Fruit fly (Drosophila melanogaster) whole organism, embryonic: ENCODE data around the gene Tbcd.

Source experiments
- C15 ChIP-seq: fragments of 200-800 bp; sonication (Bioruptor generic); IDR thresholded peaks from 3 replicates; pipeline ENCODE4 v1.3.6; 2022; ENCODE audit warnings: missing biosample characterization, missing genetic modification characterization
- CG10979 ChIP-seq: fragments of 200-800 bp; sonication (Bioruptor generic); optimal IDR thresholded peaks from 2 replicates; lab custom pipeline; 2018; ENCODE audit warnings: missing biosample characterization, mild to moderate bottlenecking, missing genetic modification characterization, moderate library complexity
- CG11560 ChIP-seq: fragments of 200-800 bp; sonication (Bioruptor generic); IDR thresholded peaks from 3 replicates; pipeline ENCODE4 v1.3.6; 2022; ENCODE audit warnings: missing biosample characterization, missing genetic modification characterization
- CG12071 ChIP-seq: fragments of 200-800 bp; sonication (Bioruptor generic); optimal IDR thresholded peaks from 3 replicates; lab custom pipeline; 2018; ENCODE audit warnings: missing biosample characterization, mild to moderate bottlenecking, missing genetic modification characterization
- CG13287 ChIP-seq: fragments of 200-800 bp; sonication (Bioruptor generic); IDR thresholded peaks from 2 replicates; pipeline ENCODE4 v1.3.6; 2022; ENCODE audit warnings: missing biosample characterization, missing genetic modification characterization; ENCODE audit not compliant: partially characterized antibody
- CG13424 ChIP-seq: fragments of 200-800 bp; sonication (Bioruptor generic); optimal IDR thresholded peaks from 2 replicates; lab custom pipeline; 2019; ENCODE audit warnings: missing biosample characterization, mild to moderate bottlenecking, missing genetic modification characterization, moderate library complexity
- CG14014 ChIP-seq: fragments of 200-800 bp; sonication (Bioruptor generic); IDR thresholded peaks from 2 replicates; pipeline ENCODE4 v1.3.6; 2022; ENCODE audit warnings: missing biosample characterization, missing genetic modification characterization
- CG14050 ChIP-seq: fragments of 200-800 bp; sonication (Bioruptor generic); IDR thresholded peaks from 3 replicates; pipeline ENCODE4 v1.3.6; 2022; ENCODE audit warnings: missing biosample characterization, missing genetic modification characterization
- CG15479 ChIP-seq: fragments of 200-800 bp; sonication (Bioruptor generic); optimal IDR thresholded peaks from 3 replicates; lab custom pipeline; 2019; ENCODE audit warnings: missing biosample characterization, mild to moderate bottlenecking, missing genetic modification characterization, moderate library complexity
- CG17328 ChIP-seq: fragments of 200-800 bp; sonication (Bioruptor generic); IDR thresholded peaks from 2 replicates; pipeline ENCODE4 v1.3.6; 2022; ENCODE audit warnings: missing biosample characterization, missing genetic modification characterization
- CG17359 ChIP-seq: fragments of 200-800 bp; sonication (Bioruptor generic); optimal IDR thresholded peaks from 3 replicates; lab custom pipeline; 2018; ENCODE audit warnings: missing biosample characterization, mild to moderate bottlenecking, missing genetic modification characterization, moderate library complexity
- CG18476 ChIP-seq: fragments of 200-800 bp; sonication (Bioruptor generic); optimal IDR thresholded peaks from 2 replicates; lab custom pipeline; 2016; ENCODE audit warnings: missing biosample characterization, mild to moderate bottlenecking, missing genetic modification characterization
- CG30403 ChIP-seq: fragments of 200-800 bp; sonication (Bioruptor generic); optimal IDR thresholded peaks from 3 replicates; lab custom pipeline; 2016; ENCODE audit warnings: missing biosample characterization, missing genetic modification characterization
- CG34224 ChIP-seq: fragments of 200-800 bp; sonication (Bioruptor generic); IDR thresholded peaks from 3 replicates; pipeline ENCODE4 v1.3.6; 2022; ENCODE audit warnings: missing biosample characterization, missing genetic modification characterization; ENCODE audit not compliant: partially characterized antibody
- CG34422 ChIP-seq: fragments of 200-800 bp; sonication (Bioruptor generic); IDR thresholded peaks from 3 replicates; pipeline ENCODE4 v1.3.6; 2022; ENCODE audit warnings: missing biosample characterization, missing genetic modification characterization
- CG6791 ChIP-seq: fragments of 200-800 bp; sonication (Bioruptor generic); IDR thresholded peaks from 3 replicates; pipeline ENCODE4 v1.3.6; 2022; ENCODE audit warnings: missing biosample characterization, missing genetic modification characterization; ENCODE audit not compliant: partially characterized antibody
- CG7786 ChIP-seq: fragments of 200-800 bp; sonication (Bioruptor generic); optimal IDR thresholded peaks from 2 replicates; lab custom pipeline; 2016; ENCODE audit warnings: missing biosample characterization, missing genetic modification characterization
- CG7963 ChIP-seq: fragments of 200-800 bp; sonication (Bioruptor generic); IDR thresholded peaks from 3 replicates; pipeline ENCODE4 v1.3.6; 2022; ENCODE audit warnings: missing biosample characterization, missing genetic modification characterization; ENCODE audit not compliant: partially characterized antibody
- CG9215 ChIP-seq: fragments of 200-800 bp; sonication (Bioruptor generic); IDR thresholded peaks from 2 replicates; pipeline ENCODE4 v1.3.6; 2022; ENCODE audit warnings: missing biosample characterization, missing genetic modification characterization
- CG9797 ChIP-seq: fragments of 200-800 bp; sonication (Bioruptor generic); optimal IDR thresholded peaks from 3 replicates; lab custom pipeline; 2018; ENCODE audit warnings: missing biosample characterization, mild to moderate bottlenecking, missing genetic modification characterization
- CoRest ChIP-seq: fragments of 200-800 bp; sonication (Bioruptor generic); optimal IDR thresholded peaks from 3 replicates; lab custom pipeline; 2018; ENCODE audit warnings: missing biosample characterization, mild to moderate bottlenecking, missing genetic modification characterization, moderate library complexity
- D19A ChIP-seq: fragments of 200-800 bp; optimal IDR thresholded peaks from 3 replicates; lab custom pipeline; 2019; ENCODE audit warnings: missing biosample characterization, mild to moderate bottlenecking, missing genetic modification characterization, moderate library complexity
- Deaf1 ChIP-seq: fragments of 200-800 bp; optimal IDR thresholded peaks from 3 replicates; lab custom pipeline; 2019; ENCODE audit warnings: missing biosample characterization, mild to moderate bottlenecking, missing genetic modification characterization, moderate library complexity
- Eip74EF ChIP-seq, 2 experiments: fragments of 200-800 bp in 1 of 2; fragments of >200 bp in 1 of 2; sonication (Bioruptor generic) in 1 of 2; optimal IDR thresholded peaks; 2 replicates each; lab custom pipeline; 2017 to 2019; ENCODE audit warnings: missing biosample characterization in 2 of 2, missing genetic modification characterization in 2 of 2, mild to moderate bottlenecking in 1 of 2, moderate library complexity in 1 of 2
- Hr39 ChIP-seq: fragments of >200 bp; optimal IDR thresholded peaks from 2 replicates; lab custom pipeline; 2017
- Neu2 ChIP-seq: fragments of 200-800 bp; sonication (Bioruptor generic); optimal IDR thresholded peaks from 3 replicates; lab custom pipeline; 2016; ENCODE audit warnings: missing biosample characterization, missing genetic modification characterization, borderline replicate concordance
- Opbp ChIP-seq: fragments of 200-800 bp; sonication (Bioruptor generic); IDR thresholded peaks from 3 replicates; pipeline ENCODE4 v1.3.6; 2022; ENCODE audit warnings: missing biosample characterization, missing genetic modification characterization; ENCODE audit not compliant: partially characterized antibody
- Optix ChIP-seq: fragments of 200-800 bp; sonication (Bioruptor generic); IDR thresholded peaks from 3 replicates; pipeline ENCODE4 v1.3.6; 2022; ENCODE audit warnings: missing biosample characterization, missing genetic modification characterization
- Pdp1 ChIP-seq, 2 experiments: fragments of 200-800 bp; sonication (Bioruptor generic); optimal IDR thresholded peaks; 3 replicates each; lab custom pipeline; 2016; ENCODE audit warnings: missing biosample characterization in 2 of 2, missing genetic modification characterization in 2 of 2, mild to moderate bottlenecking in 1 of 2, moderate library complexity in 1 of 2
- Scr ChIP-seq: fragments of 200-800 bp; sonication (Bioruptor generic); IDR thresholded peaks from 2 replicates; pipeline ENCODE4 v1.3.6; 2022; ENCODE audit warnings: missing biosample characterization, missing genetic modification characterization; ENCODE audit not compliant: partially characterized antibody
- YL-1 ChIP-seq: fragments of 200-800 bp; sonication (Bioruptor generic); optimal IDR thresholded peaks from 3 replicates; lab custom pipeline; 2017; ENCODE audit warnings: missing biosample characterization, mild to moderate bottlenecking, missing genetic modification characterization
- al ChIP-seq: fragments of 200-800 bp; sonication (Bioruptor generic); IDR thresholded peaks from 2 replicates; pipeline ENCODE4 v1.3.6; 2022; ENCODE audit warnings: missing biosample characterization, missing genetic modification characterization
- ato ChIP-seq: fragments of 200-800 bp; sonication (Bioruptor generic); IDR thresholded peaks from 2 replicates; pipeline ENCODE4 v1.3.6; 2022; ENCODE audit warnings: missing biosample characterization, missing genetic modification characterization; ENCODE audit not compliant: partially characterized antibody
- ci ChIP-seq: fragments of 200-800 bp; sonication (Bioruptor generic); IDR thresholded peaks from 3 replicates; pipeline ENCODE4 v1.3.6; 2022; ENCODE audit warnings: missing biosample characterization, missing genetic modification characterization
- fu2 ChIP-seq: fragments of 200-800 bp; sonication (Bioruptor generic); optimal IDR thresholded peaks from 2 replicates; lab custom pipeline; 2016; ENCODE audit warnings: missing biosample characterization, missing genetic modification characterization
- gsb ChIP-seq: fragments of 200-800 bp; sonication (Bioruptor generic); IDR thresholded peaks from 2 replicates; pipeline ENCODE4 v1.3.6; 2022; ENCODE audit warnings: missing biosample characterization, missing genetic modification characterization
- hb ChIP-seq: fragments of 200-800 bp; sonication (Bioruptor generic); IDR thresholded peaks from 3 replicates; pipeline ENCODE4 v1.3.6; 2022; ENCODE audit warnings: missing biosample characterization, missing genetic modification characterization; ENCODE audit not compliant: partially characterized antibody
- hth ChIP-seq: fragments of >200 bp; optimal IDR thresholded peaks from 2 replicates; lab custom pipeline; 2017; ENCODE audit warnings: inconsistent platforms
- ind ChIP-seq: fragments of 200-800 bp; sonication (Bioruptor generic); optimal IDR thresholded peaks from 3 replicates; lab custom pipeline; 2016; ENCODE audit warnings: missing biosample characterization, missing genetic modification characterization
- jigr1 ChIP-seq: fragments of 200-800 bp; sonication (Bioruptor generic); IDR thresholded peaks from 3 replicates; pipeline ENCODE4 v1.3.6; 2022; ENCODE audit warnings: missing biosample characterization, missing genetic modification characterization
- klu ChIP-seq: fragments of 200-800 bp; sonication (Bioruptor generic); IDR thresholded peaks from 2 replicates; pipeline ENCODE4 v1.3.6; 2022; ENCODE audit warnings: missing biosample characterization, missing genetic modification characterization
- prd ChIP-seq, 3 experiments: fragments of >200 bp in 2 of 3; fragments of 200-800 bp in 1 of 3; sonication (Bioruptor generic) in 1 of 3; optimal IDR thresholded peaks in 2 of 3; IDR thresholded peaks in 1 of 3; 2 replicates in 2 of 3; 3 replicates in 1 of 3; pipeline versions ENCODE4 v1.3.6 to Lab custom; 2017 to 2022; ENCODE audit warnings: missing biosample characterization in 1 of 3, missing genetic modification characterization in 1 of 3
- slbo ChIP-seq: fragments of 200-800 bp; sonication (Bioruptor generic); IDR thresholded peaks from 2 replicates; pipeline ENCODE4 v1.3.6; 2022; ENCODE audit warnings: missing biosample characterization, missing genetic modification characterization
- sna ChIP-seq: fragments of 200-800 bp; sonication (Bioruptor generic); IDR thresholded peaks from 2 replicates; pipeline ENCODE4 v1.3.6; 2022; ENCODE audit warnings: missing biosample characterization, missing genetic modification characterization; ENCODE audit not compliant: partially characterized antibody
- trh ChIP-seq: fragments of 200-800 bp; sonication (Bioruptor generic); optimal IDR thresholded peaks from 2 replicates; lab custom pipeline; 2016; ENCODE audit warnings: missing biosample characterization, missing genetic modification characterization
- tup ChIP-seq: fragments of 200-800 bp; sonication (Bioruptor generic); optimal IDR thresholded peaks from 2 replicates; lab custom pipeline; 2016; ENCODE audit warnings: missing biosample characterization, mild to moderate bottlenecking, missing genetic modification characterization, moderate library complexity
- twi ChIP-seq: fragments of 200-800 bp; optimal IDR thresholded peaks from 2 replicates; lab custom pipeline; 2019; ENCODE audit warnings: missing biosample characterization, mild to moderate bottlenecking, missing genetic modification characterization, moderate library complexity
- tx ChIP-seq: fragments of 200-800 bp; sonication (Bioruptor generic); optimal IDR thresholded peaks from 2 replicates; lab custom pipeline; 2016; ENCODE audit warnings: missing biosample characterization, missing genetic modification characterization
- zf30C ChIP-seq: fragments of 200-800 bp; sonication (Bioruptor generic); optimal IDR thresholded peaks from 3 replicates; lab custom pipeline; 2018; ENCODE audit warnings: missing biosample characterization, mild to moderate bottlenecking, missing genetic modification characterization

Tbcd gene

dm6 chr2L:2182735-2183340 is 35.5 kb downstream of the Tbcd start (continued):
- TF ChIP-seq sna (no peak), al (GFP tag; lab: Robert Waterston, UW) (no peak), hth (lab: Kevin White, UChicago) (no peak), jigr1 (GFP tag; lab: Robert Waterston, UW) (no peak), CG13424 (tag; lab: Kevin White, UChicago) (peak; percentile 45), C15 (GFP tag; lab: Robert Waterston, UW) (no peak), gsb (no peak), Neu2 (GFP tag; lab: Kevin White, UChicago) (peak; percentile 14), Deaf1 (tag; lab: Kevin White, UChicago) (no peak), CG34224 (GFP tag; lab: Robert Waterston, UW) (no peak), Pdp1 (GFP tag; optimal IDR thresholded peaks at IDR 0.05; lab: Kevin White, UChicago) (peak; percentile 45 to 49), tx (GFP tag; lab: Kevin White, UChicago) (peak; percentile 37), Optix (GFP tag; lab: Robert Waterston, UW) (peak; percentile 72; the same call in 2 of the 3 replicates), ato (GFP tag; lab: Robert Waterston, UW) (no peak), Scr (GFP tag; lab: Robert Waterston, UW) (no peak), CG14014 (GFP tag; lab: Robert Waterston, UW) (no peak), CG17359 (tag; lab: Kevin White, UChicago) (no peak), Opbp (GFP tag; lab: Robert Waterston, UW) (no peak), CG10979 (peak; percentile 88), ci (GFP tag; lab: Robert Waterston, UW) (peak; percentile 83), CG12071 (no peak), zf30C (GFP tag; lab: Kevin White, UChicago) (no peak), trh (peak; percentile 44), CG11560 (tag; lab: Robert Waterston, UW) (no peak), CoRest (tag; lab: Kevin White, UChicago) (peak; percentile 33), Eip74EF (GFP tag; optimal IDR thresholded peaks at IDR 0.05; lab: Kevin White, UChicago) (no peak), CG18476 (peak; percentile 12), CG13287 (no peak), tup (GFP tag; lab: Kevin White, UChicago) (peak; percentile 35), ind (GFP tag; lab: Kevin White, UChicago) (no peak), fu2 (GFP tag; lab: Kevin White, UChicago) (no peak), CG17328 (peak; percentile 88), slbo (GFP tag; lab: Robert Waterston, UW) (no peak), CG15479 (GFP tag; lab: Kevin White, UChicago) (no peak), CG9797 (GFP tag; lab: Kevin White, UChicago) (no peak), CG34422 (GFP tag; lab: Robert Waterston, UW) (no peak; the same call in 2 of the 3 replicates), CG7786 (peak; percentile 73), klu (no peak), twi (tag; lab: Kevin White, UChicago) (no peak), Hr39 (no peak), prd (optimal IDR thresholded peaks at IDR 0.05; lab: Kevin White, UChicago) (no peak), prd (GFP tag; IDR thresholded peaks at IDR 0.05; lab: Robert Waterston, UW) (peak; percentile 80), hb (no peak), CG30403 (peak; percentile 21), CG6791 (GFP tag; lab: Robert Waterston, UW) (no peak), CG9215 (GFP tag; lab: Robert Waterston, UW) (no peak), D19A (tag; lab: Kevin White, UChicago) (peak; percentile 70), CG14050 (no peak), YL-1 (no peak), CG7963 (GFP tag; lab: Robert Waterston, UW) (no peak)
